Worm (Caenorhabditis elegans) whole organism, midembryonic: ENCODE measurements around the gene Y40H4A.2.

Source experiments
- klf-2 ChIP-seq: fragments of 200-800 bp; sonication (Bioruptor generic); conservative IDR thresholded peaks from 2 replicates; pipeline ENCODE4 v1.3.6; 2022; ENCODE audit warnings: missing genetic modification reagents, missing genetic modification characterization, missing compliant biosample characterization
- ztf-23 ChIP-seq: fragments of 200-800 bp; sonication (Bioruptor generic); IDR thresholded peaks from 2 replicates; pipeline ENCODE4 v1.3.6; 2022; ENCODE audit warnings: missing genetic modification reagents, missing genetic modification characterization, missing compliant biosample characterization

ce11 chrV:14599972-14600371 is 14.7 kb upstream of the Y40H4A.2 start, which contains the start of gene glb-22:
- TF ChIP-seq klf-2 (GFP tag; lab: Robert Waterston, UW) (no peak), ztf-23 (GFP tag; lab: Robert Waterston, UW) (no peak)
